Fruit fly (Drosophila melanogaster) whole organism, prepupa: Measurements from ENCODE around the gene Idh3a.

ENCODE experiments used
- Ets96B ChIP-seq: fragments of 200-800 bp; optimal IDR thresholded peaks from 2 replicates; lab custom pipeline; 2019; ENCODE audit warnings: missing biosample characterization, mild to moderate bottlenecking, missing genetic modification characterization, moderate library complexity
- Sox15 ChIP-seq: fragments of 200-800 bp; sonication (Bioruptor generic); optimal IDR thresholded peaks from 3 replicates; lab custom pipeline; 2016; ENCODE audit warnings: missing biosample characterization, missing genetic modification characterization
- fkh ChIP-seq: fragments of 200-800 bp; sonication (Bioruptor generic); optimal IDR thresholded peaks from 3 replicates; lab custom pipeline; 2017; ENCODE audit warnings: missing biosample characterization, mild to moderate bottlenecking, missing genetic modification characterization, moderate library complexity

DNA sequence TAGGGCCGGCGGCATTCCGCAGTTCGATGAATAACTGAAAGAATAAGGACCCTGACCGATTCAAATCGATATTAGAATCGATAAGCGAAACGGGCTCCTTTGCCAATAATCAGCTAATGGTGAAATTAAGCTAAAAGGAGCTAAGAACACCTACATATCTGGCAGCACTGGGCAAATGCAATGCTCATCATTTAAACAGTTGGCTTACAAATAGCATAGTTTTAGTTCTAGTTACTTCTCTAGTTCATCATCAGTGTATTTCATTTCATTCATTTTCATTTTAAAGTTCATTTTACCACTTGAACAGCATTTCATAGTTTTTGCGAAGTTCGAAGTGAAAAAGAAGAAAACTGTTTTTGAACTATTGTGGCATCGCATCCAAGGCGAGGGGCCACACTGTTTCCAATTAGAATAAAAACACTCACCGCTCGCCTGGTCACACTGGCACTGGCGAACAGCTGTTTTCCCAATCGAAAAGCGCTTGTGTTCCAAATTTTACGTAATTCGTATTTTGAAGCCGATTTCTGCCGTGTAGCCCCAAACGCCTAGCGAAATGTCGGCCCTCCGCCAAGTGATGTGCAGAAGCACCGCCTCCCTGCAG, 29.5 kb downstream of the Idh3a start, which contains the start of the genes pcm and ND-18:
- TF ChIP-seq Sox15 (GFP tag; lab: Kevin White, UChicago), result no peak
- TF ChIP-seq fkh (GFP tag; lab: Kevin White, UChicago), result no peak
- TF ChIP-seq Ets96B (tag; lab: Kevin White, UChicago), result no peak
